Fruit fly (Drosophila melanogaster): ENCODE results near the gene mre11.

mre11 gene

dm6 chr2L:11323917-11324316, 42.0 kb downstream of the mre11 start (continued):
- TF ChIP-seq CG32772 (GFP tag; IDR thresholded peaks at IDR 0.05) (peak; percentile 63), bsh (GFP tag; optimal IDR thresholded peaks at IDR 0.05) (peak; percentile 79 to 94), CG11695 (GFP tag; IDR thresholded peaks at IDR 0.05) (peak; percentile 58; the same call in 2 of the 3 replicates), Six4 (GFP tag; optimal IDR thresholded peaks at IDR 0.05) (peak; percentile 23), BEAF-32 (GFP tag; optimal IDR thresholded peaks at IDR 0.05) (no peak), chn (GFP tag; optimal IDR thresholded peaks at IDR 0.05) (peak; percentile 27), ind (GFP tag; optimal IDR thresholded peaks at IDR 0.05) (peak; percentile 36), danr (GFP tag; IDR thresholded peaks at IDR 0.05) (0 out of 2 replicates have a peak, but pooled peaks have one; percentile 21), CG9932 (GFP tag; IDR thresholded peaks at IDR 0.05) (no peak), CG1647 (GFP tag; optimal IDR thresholded peaks at IDR 0.05) (peak; percentile 27), Side (GFP tag; optimal IDR thresholded peaks at IDR 0.05) (peak; percentile 26), Abd-B (GFP tag; optimal IDR thresholded peaks at IDR 0.05) (peak; percentile 28), Nf-YA (GFP tag; IDR thresholded peaks at IDR 0.05) (peak; percentile 61), Optix (GFP tag; IDR thresholded peaks at IDR 0.05) (peak; percentile 39; the same call in 1 of the 3 replicates), E2f1 (GFP tag; IDR thresholded peaks at IDR 0.05) (peak; percentile 37; the same call in 1 of the 2 replicates), CG13624 (GFP tag; optimal IDR thresholded peaks at IDR 0.05) (no peak), Rfx (GFP tag; IDR thresholded peaks at IDR 0.05) (peak; percentile 56), CG2202 (tag; optimal IDR thresholded peaks at IDR 0.05) (peak; percentile 46), Fer3 (tag; optimal IDR thresholded peaks at IDR 0.05) (peak; percentile 20), Drgx (GFP tag; IDR thresholded peaks at IDR 0.05) (peak; percentile 95), dimm (GFP tag; IDR thresholded peaks at IDR 0.05) (peak; percentile 42), nmo (GFP tag; optimal IDR thresholded peaks at IDR 0.05) (peak; percentile 67), Atf3 (GFP tag; optimal IDR thresholded peaks at IDR 0.05) (peak; percentile 4), ranshi (GFP tag; IDR thresholded peaks at IDR 0.05) (peak; percentile 67; the same call in 1 of the 2 replicates), Trl (optimal IDR thresholded peaks at IDR 0.05) (no peak), Trl (GFP tag; optimal IDR thresholded peaks at IDR 0.05) (peak; percentile 48), CG5245 (GFP tag; optimal IDR thresholded peaks at IDR 0.05) (peak; percentile 52), Bdp1 (GFP tag; optimal IDR thresholded peaks at IDR 0.05) (no peak), CG15269 (tag; optimal IDR thresholded peaks at IDR 0.05) (peak; percentile 58), CG8944 (GFP tag; optimal IDR thresholded peaks at IDR 0.05) (peak; percentile 5), CG17829 (tag; optimal IDR thresholded peaks at IDR 0.05) (peak; percentile 59), CG30020 (tag; optimal IDR thresholded peaks at IDR 0.05) (no peak), gsb-n (tag; optimal IDR thresholded peaks at IDR 0.05) (peak; percentile 69), CG8089 (GFP tag; optimal IDR thresholded peaks at IDR 0.05) (peak; percentile 28), CG7839 (tag; optimal IDR thresholded peaks at IDR 0.05) (peak; percentile 71), croc (GFP tag; conservative IDR thresholded peaks at IDR 0.05) (peak; percentile 53; the same call in 2 of the 3 replicates), CG10267 (tag; optimal IDR thresholded peaks at IDR 0.05) (peak; percentile 57), CG16779 (GFP tag; IDR thresholded peaks at IDR 0.05) (no peak), ase (GFP tag; IDR thresholded peaks at IDR 0.05) (peak; percentile 53; the same call in 2 of the 3 replicates), CG10462 (GFP tag; optimal IDR thresholded peaks at IDR 0.05) (peak; percentile 3), tgo (GFP tag; IDR thresholded peaks at IDR 0.05) (peak; percentile 57), Blimp-1 (GFP tag; optimal IDR thresholded peaks at IDR 0.05) (peak; percentile 68), CG14050 (GFP tag; IDR thresholded peaks at IDR 0.05) (peak; percentile 28; the same call in 1 of the 3 replicates), Hmr (GFP tag; optimal IDR thresholded peaks at IDR 0.05) (peak; percentile 24), gcm (GFP tag; optimal IDR thresholded peaks at IDR 0.05) (peak; percentile 35), HLH3B (GFP tag; IDR thresholded peaks at IDR 0.05) (peak; percentile 69), gsb (GFP tag; IDR thresholded peaks at IDR 0.05) (no peak), CTCF (GFP tag; optimal IDR thresholded peaks at IDR 0.05) (peak; percentile 19), onecut (GFP tag; IDR thresholded peaks at IDR 0.05) (peak; percentile 64), btn (GFP tag; optimal IDR thresholded peaks at IDR 0.05) (peak; percentile 9), Mrtf (GFP tag; IDR thresholded peaks at IDR 0.05) (peak; percentile 44; the same call in 1 of the 3 replicates), salm (tag; optimal IDR thresholded peaks at IDR 0.05) (peak; percentile 14)

Measured in whole organism, embryonic.